Fruit fly (Drosophila melanogaster) whole organism, embryonic: ENCODE data around the gene CG5440.

Experiments used
- Ada2b ChIP-seq: fragments of 200-800 bp; sonication (Bioruptor generic); IDR thresholded peaks from 2 replicates; pipeline ENCODE4 v1.3.6; 2022; ENCODE audit warnings: missing biosample characterization, missing genetic modification characterization
- Asciz ChIP-seq: fragments of 200-800 bp; sonication (Bioruptor generic); optimal IDR thresholded peaks from 2 replicates; lab custom pipeline; 2017; ENCODE audit warnings: missing biosample characterization, mild to moderate bottlenecking, missing genetic modification characterization, missing genetic modification reagents
- CG10366 ChIP-seq: fragments of 200-800 bp; sonication (Bioruptor generic); IDR thresholded peaks from 2 replicates; pipeline ENCODE4 v1.3.6; 2022; ENCODE audit warnings: missing biosample characterization, missing genetic modification characterization
- CG10431 ChIP-seq: fragments of 200-800 bp; sonication (Bioruptor generic); optimal IDR thresholded peaks from 3 replicates; lab custom pipeline; 2018; ENCODE audit warnings: missing biosample characterization, mild to moderate bottlenecking, missing genetic modification characterization
- CG11085 ChIP-seq: fragments of 200-800 bp; sonication (Bioruptor generic); IDR thresholded peaks from 2 replicates; pipeline ENCODE4 v1.3.6; 2022; ENCODE audit warnings: missing biosample characterization, missing genetic modification characterization
- CG11398 ChIP-seq: fragments of 200-800 bp; sonication (Bioruptor generic); optimal IDR thresholded peaks from 2 replicates; lab custom pipeline; 2016; ENCODE audit warnings: missing biosample characterization, missing genetic modification characterization
- CG1233 ChIP-seq: fragments of 200-800 bp; sonication (Bioruptor generic); optimal IDR thresholded peaks from 4 replicates; lab custom pipeline; 2018; ENCODE audit warnings: missing biosample characterization, mild to moderate bottlenecking, missing genetic modification characterization
- CG13287 ChIP-seq: fragments of 200-800 bp; sonication (Bioruptor generic); IDR thresholded peaks from 2 replicates; pipeline ENCODE4 v1.3.6; 2022; ENCODE audit warnings: missing biosample characterization, missing genetic modification characterization; ENCODE audit not compliant: partially characterized antibody
- CG14050 ChIP-seq: fragments of 200-800 bp; sonication (Bioruptor generic); IDR thresholded peaks from 3 replicates; pipeline ENCODE4 v1.3.6; 2022; ENCODE audit warnings: missing biosample characterization, missing genetic modification characterization
- CG14441 ChIP-seq: fragments of 200-800 bp; sonication (Bioruptor generic); IDR thresholded peaks from 2 replicates; pipeline ENCODE4 v1.3.6; 2022; ENCODE audit warnings: missing biosample characterization, missing genetic modification characterization
- CG16863 ChIP-seq: fragments of 200-800 bp; sonication (Bioruptor generic); optimal IDR thresholded peaks from 3 replicates; lab custom pipeline; 2016; ENCODE audit warnings: missing biosample characterization, missing genetic modification characterization
- CG17385 ChIP-seq: fragments of 200-800 bp; sonication (Bioruptor generic); optimal IDR thresholded peaks from 3 replicates; lab custom pipeline; 2018; ENCODE audit warnings: missing biosample characterization, mild to moderate bottlenecking, missing genetic modification characterization
- CG1792 ChIP-seq: fragments of 200-800 bp; sonication (Bioruptor generic); optimal IDR thresholded peaks from 2 replicates; lab custom pipeline; 2016; ENCODE audit warnings: missing biosample characterization, missing genetic modification characterization
- CG2129 ChIP-seq: fragments of 200-800 bp; sonication (Bioruptor generic); IDR thresholded peaks from 2 replicates; pipeline ENCODE4 v1.3.6; 2022; ENCODE audit warnings: missing biosample characterization, missing genetic modification characterization; ENCODE audit not compliant: partially characterized antibody
- CG2678 ChIP-seq: fragments of 200-800 bp; sonication (Bioruptor generic); optimal IDR thresholded peaks from 3 replicates; lab custom pipeline; 2019; ENCODE audit warnings: missing biosample characterization, mild to moderate bottlenecking, missing genetic modification characterization, moderate library complexity
- CG2889 ChIP-seq: fragments of 200-800 bp; sonication (Bioruptor generic); IDR thresholded peaks from 3 replicates; pipeline ENCODE4 v1.3.6; 2022; ENCODE audit warnings: missing biosample characterization, missing genetic modification characterization
- CG31224 ChIP-seq: fragments of 200-800 bp; sonication (Bioruptor generic); IDR thresholded peaks from 2 replicates; pipeline ENCODE4 v1.3.6; 2022; ENCODE audit warnings: missing biosample characterization, missing genetic modification characterization
- CG31388 ChIP-seq: fragments of 200-800 bp; sonication (Bioruptor generic); optimal IDR thresholded peaks from 2 replicates; lab custom pipeline; 2016; ENCODE audit warnings: missing biosample characterization, missing genetic modification characterization
- CG33213 ChIP-seq: fragments of 200-800 bp; sonication (Bioruptor generic); optimal IDR thresholded peaks from 3 replicates; lab custom pipeline; 2016; ENCODE audit warnings: missing biosample characterization, missing genetic modification characterization
- CG34224 ChIP-seq: fragments of 200-800 bp; sonication (Bioruptor generic); IDR thresholded peaks from 3 replicates; pipeline ENCODE4 v1.3.6; 2022; ENCODE audit warnings: missing biosample characterization, missing genetic modification characterization; ENCODE audit not compliant: partially characterized antibody
- CG4328 ChIP-seq: fragments of 200-800 bp; sonication (Bioruptor generic); optimal IDR thresholded peaks from 3 replicates; lab custom pipeline; 2017; ENCODE audit warnings: missing biosample characterization, missing genetic modification reagents, missing genetic modification characterization
- CG4360 ChIP-seq: fragments of 200-800 bp; sonication (Bioruptor generic); IDR thresholded peaks from 2 replicates; pipeline ENCODE4 v1.3.6; 2022; ENCODE audit warnings: missing biosample characterization, missing genetic modification characterization
- CG6654 ChIP-seq: fragments of 200-800 bp; sonication (Bioruptor generic); optimal IDR thresholded peaks from 2 replicates; lab custom pipeline; 2017; ENCODE audit warnings: missing biosample characterization, mild to moderate bottlenecking, missing genetic modification characterization
- CG8089 ChIP-seq: fragments of 200-800 bp; sonication (Bioruptor generic); optimal IDR thresholded peaks from 3 replicates; lab custom pipeline; 2016; ENCODE audit warnings: missing biosample characterization, missing genetic modification characterization
- CG8281 ChIP-seq: fragments of 200-800 bp; sonication (Bioruptor generic); optimal IDR thresholded peaks from 2 replicates; lab custom pipeline; 2018; ENCODE audit warnings: missing biosample characterization, mild to moderate bottlenecking, missing genetic modification characterization, moderate library complexity
- CG8359 ChIP-seq: fragments of 200-800 bp; sonication (Bioruptor generic); optimal IDR thresholded peaks from 2 replicates; lab custom pipeline; 2017; ENCODE audit warnings: missing biosample characterization, mild to moderate bottlenecking, missing genetic modification characterization, borderline replicate concordance
- CTCF ChIP-seq: fragments of 200-800 bp; sonication (Bioruptor generic); optimal IDR thresholded peaks from 2 replicates; lab custom pipeline; 2017; ENCODE audit warnings: missing biosample characterization, mild to moderate bottlenecking, missing genetic modification characterization, moderate library complexity
- CoRest ChIP-seq: fragments of 200-800 bp; sonication (Bioruptor generic); optimal IDR thresholded peaks from 3 replicates; lab custom pipeline; 2018; ENCODE audit warnings: missing biosample characterization, mild to moderate bottlenecking, missing genetic modification characterization, moderate library complexity
- Dbx ChIP-seq: fragments of 200-800 bp; sonication (Bioruptor generic); IDR thresholded peaks from 3 replicates; pipeline ENCODE4 v1.3.6; 2022; ENCODE audit warnings: missing biosample characterization, missing genetic modification characterization
- Deaf1 ChIP-seq: fragments of 200-800 bp; optimal IDR thresholded peaks from 3 replicates; lab custom pipeline; 2019; ENCODE audit warnings: missing biosample characterization, mild to moderate bottlenecking, missing genetic modification characterization, moderate library complexity
- Hr51 ChIP-seq, 2 experiments: fragments of 200-800 bp; sonication (Bioruptor generic); optimal IDR thresholded peaks; 2 replicates in 1 of 2; 3 replicates in 1 of 2; lab custom pipeline; 2016 to 2018; ENCODE audit warnings: missing biosample characterization in 2 of 2, missing genetic modification characterization in 2 of 2, mild to moderate bottlenecking in 1 of 2, moderate library complexity in 1 of 2
- Hr78 ChIP-seq, 2 experiments: fragments of 200-800 bp in 1 of 2; fragments of >200 bp in 1 of 2; sonication (Bioruptor generic) in 1 of 2; optimal IDR thresholded peaks; 2 replicates each; lab custom pipeline; 2017 to 2019; ENCODE audit warnings: missing biosample characterization in 2 of 2, missing genetic modification characterization in 2 of 2, mild to moderate bottlenecking in 1 of 2, moderate library complexity in 1 of 2
- Lim3 ChIP-seq: fragments of 200-800 bp; sonication (Bioruptor generic); IDR thresholded peaks from 2 replicates; pipeline ENCODE4 v1.3.6; 2022; ENCODE audit warnings: missing biosample characterization, missing genetic modification characterization
- MTF-1 ChIP-seq: fragments of 200-800 bp; sonication (Bioruptor generic); optimal IDR thresholded peaks from 2 replicates; lab custom pipeline; 2018; ENCODE audit warnings: missing biosample characterization, mild to moderate bottlenecking, missing genetic modification characterization, borderline replicate concordance
- Poxn ChIP-seq: fragments of 200-800 bp; sonication (Bioruptor generic); IDR thresholded peaks from 2 replicates; pipeline ENCODE4 v1.3.6; 2022; ENCODE audit warnings: missing biosample characterization, missing genetic modification characterization
- Sry-β ChIP-seq: fragments of 200-800 bp; sonication (Bioruptor generic); optimal IDR thresholded peaks from 2 replicates; lab custom pipeline; 2018; ENCODE audit warnings: missing biosample characterization, mild to moderate bottlenecking, missing genetic modification characterization, moderate library complexity
- TFAM ChIP-seq: fragments of 200-800 bp; sonication (Bioruptor generic); optimal IDR thresholded peaks from 2 replicates; lab custom pipeline; 2017; ENCODE audit warnings: missing biosample characterization, missing genetic modification characterization, inconsistent platforms
- ap ChIP-seq: fragments of 200-800 bp; sonication (Bioruptor generic); IDR thresholded peaks from 2 replicates; pipeline ENCODE4 v1.3.6; 2022; ENCODE audit warnings: missing biosample characterization, missing genetic modification characterization
- ems ChIP-seq: fragments of 200-800 bp; sonication (Bioruptor generic); optimal IDR thresholded peaks from 3 replicates; lab custom pipeline; 2016; ENCODE audit warnings: missing biosample characterization, missing genetic modification characterization
- gcm2 ChIP-seq: fragments of 200-800 bp; sonication (Bioruptor generic); optimal IDR thresholded peaks from 2 replicates; lab custom pipeline; 2016; ENCODE audit warnings: missing biosample characterization, missing genetic modification characterization
- jumu ChIP-seq: fragments of 200-800 bp; sonication (Bioruptor generic); optimal IDR thresholded peaks from 3 replicates; lab custom pipeline; 2016; ENCODE audit warnings: missing biosample characterization, missing genetic modification characterization
- luna ChIP-seq: fragments of 200-800 bp; sonication (Bioruptor generic); optimal IDR thresholded peaks from 2 replicates; lab custom pipeline; 2016; ENCODE audit warnings: missing biosample characterization, missing genetic modification characterization
- otp ChIP-seq: fragments of 200-800 bp; sonication (Bioruptor generic); IDR thresholded peaks from 3 replicates; pipeline ENCODE4, ENCODE4 v1.3.6; 2022; ENCODE audit warnings: missing biosample characterization, missing genetic modification characterization
- pan ChIP-seq, 4 experiments: fragments of >200 bp in 3 of 4; fragments of 200-800 bp in 1 of 4; sonication (Bioruptor generic) in 1 of 4; optimal IDR thresholded peaks in 3 of 4; IDR thresholded peaks in 1 of 4; 2 replicates each; pipeline versions ENCODE4 v1.3.6 to Lab custom; 2017 to 2022; ENCODE audit warnings: missing biosample characterization in 2 of 4, missing genetic modification characterization in 2 of 4, mixed read lengths in 1 of 4
- pros ChIP-seq: fragments of 200-800 bp; sonication (Bioruptor generic); optimal IDR thresholded peaks from 3 replicates; lab custom pipeline; 2019; ENCODE audit warnings: missing biosample characterization, mild to moderate bottlenecking, missing genetic modification characterization, moderate library complexity
- rib ChIP-seq: fragments of 200-800 bp; sonication (Bioruptor generic); IDR thresholded peaks from 2 replicates; pipeline ENCODE4 v1.3.6; 2022; ENCODE audit warnings: missing biosample characterization, missing genetic modification characterization
- sna ChIP-seq: fragments of 200-800 bp; sonication (Bioruptor generic); IDR thresholded peaks from 2 replicates; pipeline ENCODE4 v1.3.6; 2022; ENCODE audit warnings: missing biosample characterization, missing genetic modification characterization; ENCODE audit not compliant: partially characterized antibody
- tna ChIP-seq: fragments of 200-800 bp; sonication (Bioruptor generic); IDR thresholded peaks from 2 replicates; pipeline ENCODE4 v1.3.6; 2022; ENCODE audit warnings: missing biosample characterization, missing genetic modification characterization; ENCODE audit not compliant: partially characterized antibody

Gene CG5440

DNA sequence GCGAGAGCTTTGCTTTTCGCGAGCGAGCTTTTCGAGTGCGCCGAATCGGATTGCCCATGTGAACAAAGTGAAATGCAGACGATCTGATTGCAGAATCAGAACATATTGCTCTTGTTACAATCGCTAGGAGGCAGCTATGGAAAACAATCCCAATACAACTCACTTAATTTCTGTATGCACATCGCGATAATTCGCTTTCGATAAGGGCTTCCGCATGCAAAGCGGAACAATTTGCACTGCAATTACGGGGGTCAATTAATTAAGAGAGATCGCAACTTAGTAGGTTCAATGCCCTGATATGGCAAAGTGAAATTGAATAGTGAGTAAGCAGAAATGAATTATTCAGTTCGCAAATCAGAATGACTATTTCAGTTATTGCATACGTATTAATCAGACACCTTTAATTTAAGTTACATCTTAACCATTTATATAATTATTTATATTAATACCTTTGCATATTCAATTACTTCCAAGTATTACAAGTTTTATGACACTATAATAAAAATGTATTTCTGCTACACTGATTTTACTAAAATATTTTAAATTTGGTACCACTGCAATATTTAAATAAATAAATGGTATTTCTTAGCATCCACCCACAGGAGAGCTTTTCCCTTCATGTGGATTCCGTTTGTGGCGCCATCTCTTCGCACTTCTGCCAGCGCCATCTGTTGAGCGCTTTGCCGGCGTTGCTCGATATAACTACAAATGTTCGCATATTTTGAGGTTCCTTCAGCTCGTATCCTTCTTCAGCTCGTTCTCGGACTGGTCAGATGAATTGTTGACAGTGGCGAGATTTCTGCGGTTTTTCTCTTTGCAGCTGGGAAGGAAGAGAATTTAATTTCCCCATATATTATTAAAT lies 28.1 kb downstream of the CG5440 start, which contains the start of gene NLaz (continued):
- TF ChIP-seq Deaf1 (tag; lab: Kevin White, UChicago) (no peak), CoRest (peak; percentile 19), sna (no peak), CG34224 (GFP tag; lab: Robert Waterston, UW) (no peak), tna (GFP tag; lab: Robert Waterston, UW) (no peak), gcm2 (GFP tag; lab: Kevin White, UChicago) (no peak), CG14050 (no peak), Sry-β (GFP tag; lab: Kevin White, UChicago) (no peak), CG31388 (GFP tag; lab: Kevin White, UChicago) (no peak), TFAM (no peak), jumu (GFP tag; lab: Kevin White, UChicago) (no peak), otp (no peak), CG10431 (GFP tag; lab: Kevin White, UChicago) (peak; percentile 1), CG14441 (GFP tag; lab: Robert Waterston, UW) (peak; percentile 57), CG10366 (GFP tag; lab: Robert Waterston, UW) (peak; percentile 72), CG11398 (GFP tag; lab: Kevin White, UChicago) (no peak), ems (GFP tag; lab: Kevin White, UChicago) (peak; percentile 0), pan (optimal IDR thresholded peaks at IDR 0.05; lab: Kevin White, UChicago) (no peak), pan (GFP tag; optimal IDR thresholded peaks at IDR 0.05 in 1 of 2, IDR thresholded peaks at IDR 0.05 in 1 of 2) (peak in 1 of 2 experiments; percentile 43), CG1233 (GFP tag; lab: Kevin White, UChicago) (no peak), rib (no peak), Poxn (GFP tag; lab: Robert Waterston, UW) (no peak), CG2129 (GFP tag; lab: Robert Waterston, UW) (no peak), Hr51 (GFP tag; optimal IDR thresholded peaks at IDR 0.05; lab: Kevin White, UChicago) (peak in 1 of 2 experiments; percentile 34), CG2889 (no peak), CTCF (GFP tag; lab: Kevin White, UChicago) (peak; percentile 97), Hr78 (GFP tag; optimal IDR thresholded peaks at IDR 0.05; lab: Kevin White, UChicago) (no peak), CG33213 (GFP tag; lab: Kevin White, UChicago) (peak; percentile 51), Asciz (no peak), CG31224 (no peak), ap (GFP tag; lab: Robert Waterston, UW) (no peak), CG17385 (GFP tag; lab: Kevin White, UChicago) (no peak), Ada2b (GFP tag; lab: Robert Waterston, UW) (peak; percentile 45; the same call in 1 of the 2 replicates), CG8089 (GFP tag; lab: Kevin White, UChicago) (no peak), Lim3 (no peak), CG6654 (GFP tag; lab: Kevin White, UChicago) (no peak), CG16863 (GFP tag; lab: Kevin White, UChicago) (no peak), CG11085 (no peak), CG8281 (tag; lab: Kevin White, UChicago) (no peak), CG8359 (GFP tag; lab: Kevin White, UChicago) (no peak), Dbx (GFP tag; lab: Robert Waterston, UW) (peak; percentile 65; the same call in 1 of the 3 replicates), pros (GFP tag; lab: Kevin White, UChicago) (no peak), MTF-1 (GFP tag; lab: Kevin White, UChicago) (peak; percentile 6), CG4328 (no peak), CG2678 (tag; lab: Kevin White, UChicago) (no peak), CG13287 (GFP tag; lab: Robert Waterston, UW) (no peak), CG4360 (GFP tag; lab: Robert Waterston, UW) (no peak), luna (GFP tag; lab: Kevin White, UChicago) (no peak), CG1792 (no peak)
